Worm (Caenorhabditis elegans) whole organism, L2 larva: Measurements from ENCODE around the gene dnj-18.

ENCODE experiments used
- ceh-16 ChIP-seq: fragments of 150-350 bp; optimal IDR thresholded peaks from 2 replicates; lab custom pipeline; 2014; ENCODE audit warnings: missing biosample characterization, missing genetic modification characterization
- dmd-4 ChIP-seq: sonication (generic microtip); optimal IDR thresholded peaks from 2 replicates; lab custom pipeline; 2017; ENCODE audit warnings: missing biosample characterization, missing genetic modification characterization
- egl-27 ChIP-seq: sonication (generic microtip); optimal IDR thresholded peaks from 3 replicates; lab custom pipeline; 2017; ENCODE audit warnings: missing biosample characterization, missing genetic modification reagents, missing genetic modification characterization
- lin-13 ChIP-seq: fragments of 150-350 bp; optimal IDR thresholded peaks from 2 replicates; lab custom pipeline; 2014; ENCODE audit warnings: missing biosample characterization, missing genetic modification reagents, missing genetic modification characterization
- lin-39 ChIP-seq: fragments of 150-350 bp; optimal IDR thresholded peaks from 2 replicates; lab custom pipeline; 2014; ENCODE audit warnings: missing biosample characterization, missing genetic modification reagents, missing genetic modification characterization
- nhr-12 ChIP-seq: fragments of 150-350 bp; optimal IDR thresholded peaks from 2 replicates; lab custom pipeline; 2014; ENCODE audit warnings: missing biosample characterization, missing genetic modification characterization
- nhr-25 ChIP-seq: fragments of 150-350 bp; sonication (generic microtip); optimal IDR thresholded peaks from 3 replicates; lab custom pipeline; 2014; ENCODE audit warnings: missing biosample characterization, missing genetic modification characterization
- sem-4 ChIP-seq: fragments of 150-350 bp; optimal IDR thresholded peaks from 2 replicates; lab custom pipeline; 2014; ENCODE audit warnings: missing biosample characterization, missing genetic modification reagents, missing genetic modification characterization
- unc-55 ChIP-seq: fragments of 150-350 bp; sonication (generic microtip); optimal IDR thresholded peaks from 3 replicates; lab custom pipeline; 2014; ENCODE audit warnings: missing biosample characterization, missing genetic modification reagents, missing genetic modification characterization
- unc-62 ChIP-seq: fragments of 150-350 bp; optimal IDR thresholded peaks from 2 replicates; lab custom pipeline; 2014; ENCODE audit warnings: missing biosample characterization, missing genetic modification reagents, missing genetic modification characterization
- ztf-4 ChIP-seq: fragments of 150-350 bp; optimal IDR thresholded peaks from 2 replicates; lab custom pipeline; 2014; ENCODE audit warnings: missing biosample characterization, missing genetic modification characterization

DNA sequence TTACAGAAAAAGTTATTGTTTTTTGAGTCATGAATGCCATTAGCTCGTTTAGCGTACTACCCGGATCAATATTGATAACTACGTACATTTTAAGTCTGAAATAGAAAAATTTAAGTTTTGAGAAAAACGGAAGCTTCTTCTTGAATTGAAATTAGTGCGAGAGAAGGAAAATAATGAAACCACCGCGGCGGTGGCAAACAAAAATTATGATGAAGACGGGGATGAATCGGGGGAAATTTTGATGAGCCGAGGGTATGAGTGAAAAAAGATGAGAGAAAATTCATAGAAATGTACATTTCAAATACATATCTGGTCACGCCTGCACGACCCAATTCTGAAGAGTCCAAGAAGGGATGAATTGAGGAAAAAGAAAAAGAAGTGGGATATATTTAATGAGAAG, 32.6 kb upstream of the dnj-18 start, which contains the start of gene T23F11.4:
- TF ChIP-seq dmd-4 (tag; lab: Kevin White, UChicago) (no peak), unc-55 (GFP tag; lab: Kevin White, UChicago) (no peak), ztf-4 (tag; lab: Kevin White, UChicago) (no peak), ceh-16 (tag; lab: Kevin White, UChicago) (no peak), sem-4 (tag; lab: Kevin White, UChicago) (no peak), lin-13 (GFP tag; lab: Kevin White, UChicago) (no peak), egl-27 (tag; lab: Kevin White, UChicago) (no peak), nhr-12 (tag; lab: Kevin White, UChicago) (no peak), lin-39 (tag; lab: Kevin White, UChicago) (no peak), nhr-25 (no peak), unc-62 (GFP tag; lab: Kevin White, UChicago) (no peak)
